Worm (Caenorhabditis elegans): ENCODE results near the gene F17E9.18.

The F17E9.18 gene

DNA sequence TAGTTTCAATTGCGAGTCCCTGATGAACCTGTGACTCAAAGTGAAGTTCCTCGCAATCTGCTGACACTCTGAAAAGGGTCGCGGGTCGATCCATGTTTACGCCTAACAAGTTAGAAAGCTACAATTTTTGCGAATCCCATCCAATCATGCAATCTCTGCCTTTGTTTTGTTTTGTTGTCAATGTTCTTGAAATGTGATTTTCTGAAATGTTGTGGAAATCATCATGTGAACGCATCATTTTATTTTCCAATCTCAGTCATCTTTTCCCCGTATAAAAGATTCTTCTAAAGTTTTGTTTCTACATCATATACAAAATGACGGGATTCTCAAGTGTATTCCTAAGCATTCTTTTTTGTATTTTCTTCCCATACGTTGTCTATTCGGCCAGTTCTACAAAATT, 1.1 kb upstream of the F17E9.18 start, which contains the start of gene F17E9.4:
F17E9.4 (plus strand) TSS at position 301 of the 400 bp plus-strand sequence.
- TF ChIP-seq blmp-1 (tag; optimal IDR thresholded peaks at IDR 0.05; ENCODE audit: insufficient read depth) (no peak), fos-1 (tag; optimal IDR thresholded peaks at IDR 0.05) (no peak), crh-2 (tag; optimal IDR thresholded peaks at IDR 0.05) (no peak), alr-1 (tag; optimal IDR thresholded peaks at IDR 0.05) (no peak), C34F6.9 (tag; optimal IDR thresholded peaks at IDR 0.05) (no peak), unc-62 (GFP tag; optimal IDR thresholded peaks at IDR 0.05) (no peak), nhr-129 (tag; optimal IDR thresholded peaks at IDR 0.05) (no peak), egl-27 (tag; optimal IDR thresholded peaks at IDR 0.05) (no peak), ztf-11 (tag; optimal IDR thresholded peaks at IDR 0.05) (no peak), ama-1 (optimal IDR thresholded peaks at IDR 0.05) (no peak), nhr-12 (tag; optimal IDR thresholded peaks at IDR 0.05) (no peak), nhr-77 (tag; optimal IDR thresholded peaks at IDR 0.05) (no peak), lin-13 (GFP tag; optimal IDR thresholded peaks at IDR 0.05) (no peak), F13H6.1 (tag; optimal IDR thresholded peaks at IDR 0.05) (no peak), nhr-6 (tag; optimal IDR thresholded peaks at IDR 0.05) (no peak), dmd-4 (tag; optimal IDR thresholded peaks at IDR 0.05) (no peak), ztf-1 (GFP tag; conservative IDR thresholded peaks at IDR 0.05) (no peak)

DNA sequence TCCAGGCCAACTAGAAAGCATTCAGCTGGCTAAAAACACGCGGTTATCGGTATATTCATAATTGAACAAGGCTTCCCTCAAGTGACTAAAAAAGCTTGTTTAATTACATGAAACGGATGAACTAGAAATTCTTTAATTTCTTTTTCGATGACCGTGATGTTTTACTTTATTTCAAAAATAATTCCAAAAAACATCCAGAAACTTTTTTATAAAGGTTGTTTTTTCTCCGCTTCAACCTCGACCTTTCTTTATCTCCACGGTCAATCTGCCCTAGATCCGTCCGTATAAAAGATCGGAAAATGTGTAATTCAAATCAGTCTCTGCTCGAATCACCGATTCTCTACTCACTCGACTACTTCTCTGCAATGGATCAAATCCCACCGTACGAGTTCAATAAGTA, 1.4 kb downstream of the F17E9.18 start, which contains the start of gene F17E9.5:
F17E9.5 (plus strand) TSS at position 301 of the 400 bp plus-strand sequence.
- no peak for TF ChIP-seq sma-3 (GFP tag; optimal IDR thresholded peaks at IDR 0.05)
- no peak for TF ChIP-seq zag-1 (tag; optimal IDR thresholded peaks at IDR 0.05)
- TF ChIP-seq R02D3.7 (tag; optimal IDR thresholded peaks at IDR 0.05) = no peak
- no peak for TF ChIP-seq unc-39 (tag; optimal IDR thresholded peaks at IDR 0.05)
- no peak for TF ChIP-seq lsy-2 (tag; optimal IDR thresholded peaks at IDR 0.05)

DNA sequence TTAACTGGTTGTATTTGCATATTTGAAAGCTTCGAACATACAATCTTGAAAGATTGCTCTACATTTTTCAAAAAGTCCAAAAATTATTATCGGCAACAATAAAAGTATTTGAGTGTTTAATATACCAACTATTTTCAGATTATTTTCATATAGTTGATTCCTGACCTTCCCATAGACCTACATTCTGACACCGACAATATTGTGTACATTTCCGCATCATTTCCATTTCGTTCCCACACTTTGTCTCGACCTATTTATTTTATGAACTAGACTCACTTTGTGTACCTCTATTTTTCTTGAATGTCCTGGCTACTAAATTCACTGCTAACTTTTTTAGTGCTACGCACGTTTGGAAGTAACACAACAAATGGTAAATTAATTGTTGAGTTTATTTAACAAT, 4.6 kb downstream of the F17E9.18 start, which contains the start of gene lgc-5:
lgc-5 (plus strand) TSS at position 301 of the 400 bp plus-strand sequence.
- TF ChIP-seq gmeb-1 (tag; optimal IDR thresholded peaks at IDR 0.05) (no peak), ama-1 (optimal IDR thresholded peaks at IDR 0.05) (no peak), nhr-12 (tag; optimal IDR thresholded peaks at IDR 0.05) (no peak), ztf-11 (tag; optimal IDR thresholded peaks at IDR 0.05) (no peak), blmp-1 (tag; optimal IDR thresholded peaks at IDR 0.05; ENCODE audit: insufficient read depth) (no peak), nhr-23 (tag; optimal IDR thresholded peaks at IDR 0.05) (no peak), nhr-237 (tag; optimal IDR thresholded peaks at IDR 0.05) (no peak), unc-62 (GFP tag; optimal IDR thresholded peaks at IDR 0.05) (no peak), sem-4 (tag; optimal IDR thresholded peaks at IDR 0.05) (no peak), lin-11 (tag; optimal IDR thresholded peaks at IDR 0.05) (no peak), F13H6.1 (tag; optimal IDR thresholded peaks at IDR 0.05) (no peak), nhr-77 (tag; optimal IDR thresholded peaks at IDR 0.05) (no peak), elt-3 (tag; optimal IDR thresholded peaks at IDR 0.05) (no peak), peb-1 (tag; optimal IDR thresholded peaks at IDR 0.05) (no peak)

DNA sequence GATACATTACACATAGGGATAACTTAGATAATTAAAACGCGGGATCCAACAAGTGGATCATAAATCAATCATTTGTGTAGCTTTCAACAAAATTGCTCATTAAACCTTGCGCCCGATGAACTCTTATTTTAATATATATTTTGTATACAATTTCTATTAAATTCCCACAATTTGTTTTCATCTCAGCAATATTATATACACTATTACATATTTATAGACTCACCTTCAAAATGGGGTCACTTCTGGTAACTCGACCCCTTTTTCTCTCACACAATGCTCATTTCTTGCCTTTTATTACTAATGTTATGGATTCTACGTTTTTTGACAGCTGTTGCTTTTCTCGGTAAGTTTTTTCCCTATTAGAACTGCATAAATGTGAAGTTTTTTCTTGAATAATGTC, 7.3 kb downstream of the F17E9.18 start, which contains the start of gene lgc-6:
lgc-6 (plus strand) TSS at position 301 of the 400 bp plus-strand sequence.
- TF ChIP-seq blmp-1 (tag; optimal IDR thresholded peaks at IDR 0.05; ENCODE audit: insufficient read depth) (no peak), elt-1 (tag; optimal IDR thresholded peaks at IDR 0.05) (no peak), nhr-25 (tag; optimal IDR thresholded peaks at IDR 0.05) (no peak), dmd-4 (tag; optimal IDR thresholded peaks at IDR 0.05) (no peak), nhr-237 (tag; optimal IDR thresholded peaks at IDR 0.05) (no peak), mab-5 (tag; optimal IDR thresholded peaks at IDR 0.05) (no peak), F13H6.1 (tag; optimal IDR thresholded peaks at IDR 0.05) (no peak), mbf-1 (tag; optimal IDR thresholded peaks at IDR 0.05) (no peak), ZK546.5 (tag; optimal IDR thresholded peaks at IDR 0.05) (no peak), nhr-77 (tag; optimal IDR thresholded peaks at IDR 0.05) (no peak), Y55F3AM.14 (GFP tag; optimal IDR thresholded peaks at IDR 0.05) (no peak), lin-39 (tag; optimal IDR thresholded peaks at IDR 0.05) (no peak), sma-3 (GFP tag; optimal IDR thresholded peaks at IDR 0.05) (no peak), zag-1 (tag; optimal IDR thresholded peaks at IDR 0.05) (no peak), nhr-21 (tag; optimal IDR thresholded peaks at IDR 0.05) (no peak)

Data from whole organism, L2 larva.